Worm (Caenorhabditis elegans) whole organism, mixed stage, embryonic: Measurements from ENCODE around the gene ZK697.8.

Experiments used
- M03D4.4 ChIP-seq: sonication (generic microtip); optimal IDR thresholded peaks from 2 replicates; lab custom pipeline; 2017; ENCODE audit warnings: mild to moderate bottlenecking, missing genetic modification characterization, missing compliant biosample characterization
- blmp-1 ChIP-seq: fragments of 150-350 bp; optimal IDR thresholded peaks from 2 replicates; lab custom pipeline; 2014; ENCODE audit warnings: missing biosample characterization, missing genetic modification characterization
- ceh-39 ChIP-seq: fragments of 150-350 bp; optimal IDR thresholded peaks from 2 replicates; lab custom pipeline; 2014; ENCODE audit warnings: missing biosample characterization, missing genetic modification characterization
- ceh-43 ChIP-seq: fragments of 200-800 bp; sonication (Bioruptor generic); optimal IDR thresholded peaks from 2 replicates; lab custom pipeline; 2018; ENCODE audit warnings: mild to moderate bottlenecking, missing genetic modification characterization, moderate library complexity, missing compliant biosample characterization
- ceh-83 ChIP-seq: fragments of 200-800 bp; sonication (Bioruptor generic); optimal IDR thresholded peaks from 2 replicates; lab custom pipeline; 2018; ENCODE audit warnings: mild to moderate bottlenecking, missing genetic modification characterization, missing compliant biosample characterization
- ces-1 ChIP-seq: fragments of 150-350 bp; optimal IDR thresholded peaks from 2 replicates; lab custom pipeline; 2014; ENCODE audit warnings: missing biosample characterization, missing genetic modification reagents, missing genetic modification characterization
- elt-1 ChIP-seq: sonication (generic microtip); optimal IDR thresholded peaks from 2 replicates; lab custom pipeline; 2017; ENCODE audit warnings: missing genetic modification characterization, mild to moderate bottlenecking, missing compliant biosample characterization, antibody characterized with exemption, moderate library complexity, borderline replicate concordance; ENCODE audit not compliant: insufficient read depth
- elt-3 ChIP-seq: fragments of 150-350 bp; optimal IDR thresholded peaks from 2 replicates; lab custom pipeline; 2014; ENCODE audit warnings: missing biosample characterization, missing genetic modification characterization
- flh-1 ChIP-seq: fragments of 200-800 bp; sonication (Bioruptor generic); optimal IDR thresholded peaks from 2 replicates; lab custom pipeline; 2018; ENCODE audit warnings: mild to moderate bottlenecking, missing genetic modification characterization, moderate library complexity, missing compliant biosample characterization
- ham-2 ChIP-seq: fragments of 200-800 bp; sonication (Bioruptor generic); optimal IDR thresholded peaks from 2 replicates; lab custom pipeline; 2018; ENCODE audit warnings: mild to moderate bottlenecking, missing genetic modification characterization, missing compliant biosample characterization
- hlh-1 ChIP-seq: fragments of 150-350 bp; optimal IDR thresholded peaks from 2 replicates; lab custom pipeline; 2014; ENCODE audit warnings: missing biosample characterization, missing genetic modification reagents, missing genetic modification characterization
- lin-13 ChIP-seq: fragments of 150-350 bp; optimal IDR thresholded peaks from 2 replicates; lab custom pipeline; 2014; ENCODE audit warnings: missing biosample characterization, missing genetic modification characterization
- lin-32 ChIP-seq: fragments of 200-800 bp; sonication (Bioruptor generic); optimal IDR thresholded peaks from 2 replicates; lab custom pipeline; 2018; ENCODE audit warnings: mild to moderate bottlenecking, missing genetic modification characterization, missing compliant biosample characterization
- lsy-2 ChIP-seq: fragments of 150-350 bp; optimal IDR thresholded peaks from 2 replicates; lab custom pipeline; 2014; ENCODE audit warnings: missing biosample characterization, missing genetic modification characterization
- mab-5 ChIP-seq: fragments of 150-350 bp; optimal IDR thresholded peaks from 2 replicates; lab custom pipeline; 2014; ENCODE audit warnings: missing biosample characterization, missing genetic modification characterization
- mep-1 ChIP-seq: fragments of 150-350 bp; optimal IDR thresholded peaks from 2 replicates; lab custom pipeline; 2017; ENCODE audit warnings: missing biosample characterization, missing genetic modification reagents, missing genetic modification characterization, inconsistent platforms
- nhr-12 ChIP-seq: fragments of 150-350 bp; optimal IDR thresholded peaks from 2 replicates; lab custom pipeline; 2014; ENCODE audit warnings: missing biosample characterization, missing genetic modification characterization
- nhr-2 ChIP-seq: fragments of 150-350 bp; optimal IDR thresholded peaks from 2 replicates; lab custom pipeline; 2014; ENCODE audit warnings: missing biosample characterization, missing genetic modification characterization
- nhr-76 ChIP-seq: sonication (generic microtip); optimal IDR thresholded peaks from 2 replicates; lab custom pipeline; 2017; ENCODE audit warnings: missing biosample characterization, missing genetic modification characterization
- pha-4 ChIP-seq: fragments of 150-350 bp; optimal IDR thresholded peaks from 2 replicates; lab custom pipeline; 2018; ENCODE audit warnings: missing biosample characterization, missing genetic modification reagents, missing genetic modification characterization
- sem-2 ChIP-seq: fragments of 200-800 bp; sonication (Bioruptor generic); optimal IDR thresholded peaks from 2 replicates; lab custom pipeline; 2018; ENCODE audit warnings: mild to moderate bottlenecking, missing genetic modification characterization, missing compliant biosample characterization
- snpc-4 ChIP-seq: fragments of 150-350 bp; optimal IDR thresholded peaks from 2 replicates; lab custom pipeline; 2014; ENCODE audit warnings: missing biosample characterization, missing genetic modification characterization
- sptf-1 ChIP-seq: sonication (generic microtip); optimal IDR thresholded peaks from 2 replicates; lab custom pipeline; 2017; ENCODE audit warnings: mild to moderate bottlenecking, missing genetic modification characterization, moderate library complexity, missing compliant biosample characterization
- tbx-8 ChIP-seq: fragments of 200-800 bp; sonication (Bioruptor generic); optimal IDR thresholded peaks from 2 replicates; lab custom pipeline; 2018; ENCODE audit warnings: mild to moderate bottlenecking, missing genetic modification characterization, moderate library complexity, missing compliant biosample characterization
- unc-120 ChIP-seq: sonication (generic microtip); optimal IDR thresholded peaks from 2 replicates; lab custom pipeline; 2017; ENCODE audit warnings: missing genetic modification characterization, missing compliant biosample characterization; ENCODE audit not compliant: poor library complexity, severe bottlenecking
- unc-39 ChIP-seq: fragments of 150-350 bp; optimal IDR thresholded peaks from 2 replicates; lab custom pipeline; 2014; ENCODE audit warnings: missing biosample characterization, missing genetic modification characterization
- unc-62 ChIP-seq: fragments of 150-350 bp; optimal IDR thresholded peaks from 2 replicates; lab custom pipeline; 2014; ENCODE audit warnings: missing biosample characterization, missing genetic modification reagents, missing genetic modification characterization
- zip-8 ChIP-seq: fragments of 150-350 bp; optimal IDR thresholded peaks from 2 replicates; lab custom pipeline; 2014; ENCODE audit warnings: missing biosample characterization, missing genetic modification characterization
- ztf-11 ChIP-seq: fragments of 150-350 bp; optimal IDR thresholded peaks from 2 replicates; lab custom pipeline; 2014; ENCODE audit warnings: missing biosample characterization, missing genetic modification characterization

ZK697.8 gene

DNA sequence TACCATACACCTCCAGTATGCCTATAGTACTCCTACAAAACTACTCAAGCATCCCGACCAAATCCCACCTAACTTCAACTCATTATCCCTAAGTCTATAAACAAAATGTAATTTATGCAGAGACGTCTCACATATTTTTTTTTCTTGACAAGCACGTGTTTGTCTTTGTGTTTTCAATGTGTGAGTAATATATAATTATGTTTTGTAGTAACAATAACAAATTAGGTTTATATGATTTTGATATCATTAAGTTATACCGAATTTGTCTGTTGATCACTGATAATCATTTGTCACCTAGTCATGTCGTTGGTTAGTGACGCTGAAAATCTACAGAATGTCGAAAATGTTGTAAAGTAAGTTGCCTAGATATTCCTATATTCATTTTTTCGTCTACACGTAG is 29.0 kb downstream of the ZK697.8 start, which contains the start of gene srw-102:
Gene srw-102 (plus strand): TSS at position 301 of the 400 bp plus-strand sequence.
- TF ChIP-seq ztf-11 (no peak), nhr-12 (tag; lab: Kevin White, UChicago) (no peak), nhr-2 (no peak), snpc-4 (tag; lab: Kevin White, UChicago) (no peak), ces-1 (GFP tag; lab: Kevin White, UChicago) (no peak), ceh-39 (no peak), unc-39 (tag; lab: Kevin White, UChicago) (no peak), elt-3 (tag; lab: Kevin White, UChicago) (no peak), nhr-76 (tag; lab: Kevin White, UChicago) (no peak), blmp-1 (tag; lab: Kevin White, UChicago) (no peak), elt-1 (no peak), unc-62 (GFP tag; lab: Kevin White, UChicago) (no peak), pha-4 (tag; lab: Kevin White, UChicago) (no peak), sptf-1 (tag; lab: Kevin White, UChicago) (no peak), unc-120 (tag; lab: Kevin White, UChicago) (no peak), zip-8 (tag; lab: Kevin White, UChicago) (no peak), lsy-2 (tag; lab: Kevin White, UChicago) (no peak), lin-32 (GFP tag; lab: Kevin White, UChicago) (no peak), hlh-1 (no peak)

DNA sequence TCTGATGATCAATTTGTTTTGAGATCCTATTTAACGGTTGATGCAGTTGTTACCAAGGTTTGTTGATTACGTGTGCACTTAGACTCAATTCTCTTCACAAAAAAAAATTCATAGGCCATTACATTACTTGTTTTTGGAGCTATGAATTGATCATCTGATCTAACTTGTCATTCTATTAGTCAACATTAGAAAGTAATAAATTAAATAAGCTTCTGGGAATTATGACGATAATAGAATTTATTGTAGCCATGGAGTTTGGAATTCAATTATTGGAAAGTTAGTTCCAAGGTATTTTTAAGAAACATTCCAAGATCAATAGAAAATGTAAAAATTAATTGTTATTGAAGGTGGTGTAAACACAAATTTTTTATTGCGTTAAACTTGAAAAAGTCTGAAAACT is 30.7 kb downstream of the ZK697.8 start:
- TF ChIP-seq lin-32 (GFP tag; lab: Kevin White, UChicago) (no peak), ceh-83 (GFP tag; lab: Kevin White, UChicago) (no peak), pha-4 (tag; lab: Kevin White, UChicago) (no peak), unc-62 (GFP tag; lab: Kevin White, UChicago) (no peak), ces-1 (GFP tag; lab: Kevin White, UChicago) (no peak), elt-3 (tag; lab: Kevin White, UChicago) (no peak), sem-2 (GFP tag; lab: Kevin White, UChicago) (no peak), ceh-39 (no peak), flh-1 (no peak), nhr-2 (no peak), tbx-8 (no peak), ceh-43 (GFP tag; lab: Kevin White, UChicago) (no peak), unc-120 (tag; lab: Kevin White, UChicago) (no peak)

- TF ChIP-seq zip-8 (tag; lab: Kevin White, UChicago) (no peak), snpc-4 (tag; lab: Kevin White, UChicago) (no peak), nhr-76 (tag; lab: Kevin White, UChicago) (no peak), ces-1 (GFP tag; lab: Kevin White, UChicago) (no peak), mab-5 (tag; lab: Kevin White, UChicago) (no peak), lin-13 (tag; lab: Kevin White, UChicago) (no peak), ceh-39 (no peak), lsy-2 (tag; lab: Kevin White, UChicago) (no peak), M03D4.4 (tag; lab: Kevin White, UChicago) (no peak), flh-1 (no peak), nhr-12 (tag; lab: Kevin White, UChicago) (no peak)
Observed at ce11 chrV:1716892-1717291, 32.1 kb downstream of the ZK697.8 start, which contains the start of gene srw-103. Gene srw-103, plus strand, starts transcription at chrV:1717192.

- TF ChIP-seq pha-4 (tag; lab: Kevin White, UChicago) (no peak), unc-62 (GFP tag; lab: Kevin White, UChicago) (no peak), ham-2 (GFP tag; lab: Kevin White, UChicago) (no peak), unc-120 (tag; lab: Kevin White, UChicago) (no peak), nhr-2 (no peak), lin-13 (tag; lab: Kevin White, UChicago) (no peak), elt-1 (no peak), flh-1 (no peak), ztf-11 (no peak), mab-5 (tag; lab: Kevin White, UChicago) (no peak), lin-32 (GFP tag; lab: Kevin White, UChicago) (no peak), ceh-83 (GFP tag; lab: Kevin White, UChicago) (no peak), nhr-12 (tag; lab: Kevin White, UChicago) (no peak), mep-1 (tag; lab: Kevin White, UChicago) (no peak)
Observed at ce11 chrV:1710909-1711308, 38.0 kb downstream of the ZK697.8 start, which contains the start of gene srw-100. Gene srw-100, plus strand, starts transcription at chrV:1711209.

- TF ChIP-seq nhr-12 (tag; lab: Kevin White, UChicago) = no peak
- TF ChIP-seq M03D4.4 (tag; lab: Kevin White, UChicago) = no peak
Observed at ce11 chrV:1708441-1708840, 40.5 kb downstream of the ZK697.8 start, which contains the start of gene srw-99. Gene srw-99, plus strand, starts transcription at chrV:1708741.
